Worm (Caenorhabditis elegans) whole organism, midembryonic: ENCODE results near the gene F10D7.4.
A peak's percentile ranks its signal among the peaks of the same experiment; 100 is the strongest.

Experiments
- T22C8.4 ChIP-seq: fragments of 200-800 bp; sonication (Bioruptor generic); IDR thresholded peaks from 2 replicates; pipeline ENCODE4 v1.3.6; 2022; ENCODE audit warnings: missing genetic modification characterization, missing compliant biosample characterization
- cog-1 ChIP-seq: sonication (generic microtip); optimal IDR thresholded peaks from 2 replicates; lab custom pipeline; 2016; ENCODE audit warnings: missing genetic modification characterization, missing compliant biosample characterization
- flt-1 ChIP-seq: fragments of 200-800 bp; sonication (Bioruptor generic); IDR thresholded peaks from 2 replicates; pipeline ENCODE4 v1.3.6; 2022; ENCODE audit warnings: missing genetic modification characterization, missing compliant biosample characterization
- klf-2 ChIP-seq: fragments of 200-800 bp; sonication (Bioruptor generic); conservative IDR thresholded peaks from 2 replicates; pipeline ENCODE4 v1.3.6; 2022; ENCODE audit warnings: missing genetic modification reagents, missing genetic modification characterization, missing compliant biosample characterization
- med-1 ChIP-seq: sonication (generic microtip); optimal IDR thresholded peaks from 2 replicates; lab custom pipeline; 2017; ENCODE audit warnings: missing genetic modification characterization, mild to moderate bottlenecking, missing compliant biosample characterization, antibody characterized with exemption, missing genetic modification reagents; ENCODE audit not compliant: insufficient read depth
- ref-1 ChIP-seq: fragments of 200-800 bp; sonication (Bioruptor generic); conservative IDR thresholded peaks from 2 replicates; pipeline ENCODE4 v1.3.6; 2022; ENCODE audit warnings: missing genetic modification reagents, missing genetic modification characterization, missing compliant biosample characterization
- tab-1 ChIP-seq: fragments of 200-800 bp; sonication (Bioruptor generic); IDR thresholded peaks from 2 replicates; pipeline ENCODE4 v1.3.6; 2022; ENCODE audit warnings: missing genetic modification characterization, missing compliant biosample characterization
- ztf-23 ChIP-seq: fragments of 200-800 bp; sonication (Bioruptor generic); IDR thresholded peaks from 2 replicates; pipeline ENCODE4 v1.3.6; 2022; ENCODE audit warnings: missing genetic modification reagents, missing genetic modification characterization, missing compliant biosample characterization
- ztf-29 ChIP-seq: fragments of 200-800 bp; sonication (Bioruptor generic); IDR thresholded peaks from 2 replicates; pipeline ENCODE4 v1.3.6; 2022; ENCODE audit warnings: missing genetic modification reagents, missing genetic modification characterization, missing compliant biosample characterization

Gene F10D7.4

ce11 chrX:17396456-17396855 lies 14.6 kb upstream of the F10D7.4 start, which contains the start of the genes vap-1 and F11C7.2:
Gene vap-1 (minus strand): TSS chrX:17396556.
Gene F11C7.2 (plus strand): TSS chrX:17396814.
- TF ChIP-seq ztf-23 (GFP tag; lab: Robert Waterston, UW) (no peak), tab-1 (no peak), ref-1 (GFP tag; lab: Robert Waterston, UW) (no peak), med-1 (GFP tag; lab: Kevin White, UChicago) (no peak), T22C8.4 (GFP tag; lab: Robert Waterston, UW) (no peak), flt-1 (GFP tag; lab: Robert Waterston, UW) (no peak), ztf-29 (GFP tag; lab: Robert Waterston, UW) (no peak), klf-2 (GFP tag; lab: Robert Waterston, UW) (no peak), cog-1 (tag; lab: Kevin White, UChicago) (no peak)

DNA sequence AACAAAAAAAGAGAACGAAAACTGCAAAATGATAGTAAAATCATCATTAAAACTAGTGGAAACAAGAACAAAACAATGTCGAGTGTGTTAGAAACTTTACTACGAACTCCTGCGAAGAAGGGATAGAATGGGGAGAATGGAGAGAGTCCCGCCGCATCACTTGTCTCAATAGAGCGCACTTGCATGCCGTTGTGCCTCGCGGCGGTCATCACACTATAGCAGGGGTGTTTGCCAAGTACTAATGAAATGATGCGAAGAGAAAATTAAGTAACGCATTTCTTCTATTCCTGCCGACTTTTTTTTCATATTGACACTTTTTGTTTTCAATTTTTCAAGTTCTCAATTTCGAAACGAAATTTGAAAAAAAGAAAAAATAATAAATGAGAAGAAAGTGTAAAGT lies 10.3 kb upstream of the F10D7.4 start:
- TF ChIP-seq cog-1 (tag; lab: Kevin White, UChicago) (peak; percentile 39), klf-2 (GFP tag; lab: Robert Waterston, UW) (no peak)

DNA sequence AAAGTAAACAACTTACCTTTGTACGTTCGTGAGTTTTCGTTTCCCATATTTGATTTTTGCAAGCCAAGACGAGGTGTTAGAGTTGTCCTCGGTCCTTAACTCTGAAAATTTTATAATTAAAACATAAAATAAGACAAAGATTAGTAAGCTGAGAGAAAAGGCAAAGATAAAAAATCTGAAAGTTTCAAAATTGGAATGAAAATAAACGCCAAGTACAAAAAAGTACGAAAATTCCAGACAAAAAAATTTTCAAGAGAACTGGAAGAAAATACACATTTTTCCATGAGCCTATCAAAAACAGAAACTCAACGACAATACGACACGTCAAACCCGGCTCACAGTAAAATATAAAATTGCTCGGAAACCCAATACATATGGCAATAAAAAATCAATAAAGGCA lies 9.6 kb upstream of the F10D7.4 start, which contains the start of gene F10D7.5:
Gene F10D7.5 (minus strand): TSS at position 101 of the 400 bp plus-strand sequence.
- TF ChIP-seq flt-1 (GFP tag; lab: Robert Waterston, UW) (no peak), med-1 (GFP tag; lab: Kevin White, UChicago) (no peak), ref-1 (GFP tag; lab: Robert Waterston, UW) (no peak), cog-1 (tag; lab: Kevin White, UChicago) (no peak), ztf-29 (GFP tag; lab: Robert Waterston, UW) (no peak)

DNA sequence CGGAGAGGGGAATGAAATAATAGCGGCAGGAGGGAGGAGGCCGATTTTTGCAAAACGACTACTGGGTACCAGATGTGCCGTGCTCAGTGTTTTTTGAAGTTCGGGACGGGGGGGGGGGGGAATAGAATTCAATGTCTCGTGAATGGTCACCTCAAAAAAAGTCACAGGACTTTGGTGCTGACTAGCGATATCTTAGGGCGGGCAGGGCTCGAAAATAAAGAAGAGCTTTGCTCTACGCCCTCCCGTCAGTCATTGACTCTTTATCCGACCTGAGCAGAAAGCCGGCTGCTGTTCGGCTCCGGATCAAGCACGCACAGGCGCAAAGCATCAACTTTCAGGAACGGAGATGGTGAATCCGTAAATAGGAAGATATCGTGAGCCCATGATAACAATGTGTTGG lies 8.7 kb upstream of the F10D7.4 start:
- TF ChIP-seq tab-1 (no peak), ref-1 (GFP tag; lab: Robert Waterston, UW) (no peak), flt-1 (GFP tag; lab: Robert Waterston, UW) (no peak), T22C8.4 (GFP tag; lab: Robert Waterston, UW) (no peak)

ce11 chrX:17386130-17386529 lies 4.3 kb upstream of the F10D7.4 start:
- TF ChIP-seq cog-1 (tag; lab: Kevin White, UChicago) (no peak), flt-1 (GFP tag; lab: Robert Waterston, UW) (no peak), tab-1 (no peak), klf-2 (GFP tag; lab: Robert Waterston, UW) (no peak), ztf-23 (GFP tag; lab: Robert Waterston, UW) (no peak), med-1 (GFP tag; lab: Kevin White, UChicago) (no peak), T22C8.4 (GFP tag; lab: Robert Waterston, UW) (no peak), ztf-29 (GFP tag; lab: Robert Waterston, UW) (no peak), ref-1 (GFP tag; lab: Robert Waterston, UW) (no peak)

- no peak for TF ChIP-seq ref-1 (GFP tag; lab: Robert Waterston, UW)
- no peak for TF ChIP-seq ztf-23 (GFP tag; lab: Robert Waterston, UW)
- no peak for TF ChIP-seq flt-1 (GFP tag; lab: Robert Waterston, UW)
- no peak for TF ChIP-seq ztf-29 (GFP tag; lab: Robert Waterston, UW)
- TF ChIP-seq klf-2 (GFP tag; lab: Robert Waterston, UW) = no peak
- no peak for TF ChIP-seq tab-1
- no peak for TF ChIP-seq cog-1 (tag; lab: Kevin White, UChicago)
- no peak for TF ChIP-seq T22C8.4 (GFP tag; lab: Robert Waterston, UW)
- TF ChIP-seq med-1 (GFP tag; lab: Kevin White, UChicago) = no peak
Measured at ce11 chrX:17385102-17385501, 3.2 kb upstream of the F10D7.4 start.

DNA sequence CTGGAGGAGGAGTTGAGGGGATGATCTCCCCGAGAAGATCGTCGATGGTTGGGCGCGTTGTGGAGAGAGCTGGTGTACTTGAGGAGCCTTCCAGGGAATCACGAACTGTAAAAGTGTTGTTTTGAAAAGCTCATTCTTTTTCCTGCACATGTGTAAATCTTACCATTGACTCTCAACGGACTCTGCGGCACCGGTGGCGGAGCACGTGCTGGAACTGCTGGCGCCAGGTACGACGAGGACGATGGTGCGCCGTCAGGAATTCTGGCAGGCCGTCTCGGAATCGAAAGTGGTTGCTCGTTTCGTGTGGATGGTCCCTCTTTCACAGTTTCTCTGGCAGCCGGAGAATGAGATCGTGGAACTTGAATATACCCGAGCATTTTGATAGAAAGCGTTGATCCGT lies 2.5 kb upstream of the F10D7.4 start:
- TF ChIP-seq med-1 (GFP tag; lab: Kevin White, UChicago) (no peak), flt-1 (GFP tag; lab: Robert Waterston, UW) (no peak), klf-2 (GFP tag; lab: Robert Waterston, UW) (no peak), ref-1 (GFP tag; lab: Robert Waterston, UW) (no peak), ztf-29 (GFP tag; lab: Robert Waterston, UW) (no peak), T22C8.4 (GFP tag; lab: Robert Waterston, UW) (no peak), tab-1 (no peak), ztf-23 (GFP tag; lab: Robert Waterston, UW) (no peak), cog-1 (tag; lab: Kevin White, UChicago) (no peak)

DNA sequence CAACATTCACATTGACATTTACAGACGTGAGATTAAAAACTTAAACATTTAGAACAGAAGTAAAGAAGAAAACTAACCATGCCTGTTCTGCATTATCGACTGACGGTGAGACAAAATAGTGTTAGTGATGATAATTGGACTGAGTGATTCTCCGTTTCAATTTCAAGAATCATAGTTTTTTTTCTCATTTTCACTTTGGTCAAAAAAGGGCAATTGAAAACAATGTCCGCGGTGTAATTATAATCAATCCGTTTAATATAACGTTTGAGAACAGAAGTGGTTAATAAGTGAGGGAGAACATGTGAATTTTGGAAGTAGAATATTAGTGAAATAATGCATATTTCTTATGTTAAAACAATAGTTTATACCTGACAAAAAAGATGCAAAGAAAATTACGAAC lies 2.2 kb downstream of the F10D7.4 start, which contains the start of gene F10D7.10:
Gene F10D7.10 (minus strand): TSS at position 101 of the 400 bp plus-strand sequence.
- TF ChIP-seq T22C8.4 (GFP tag; lab: Robert Waterston, UW) = no peak
- no peak for TF ChIP-seq ztf-23 (GFP tag; lab: Robert Waterston, UW)
- TF ChIP-seq cog-1 (tag; lab: Kevin White, UChicago) = no peak
- no peak for TF ChIP-seq klf-2 (GFP tag; lab: Robert Waterston, UW)
- TF ChIP-seq med-1 (GFP tag; lab: Kevin White, UChicago) = no peak
- TF ChIP-seq flt-1 (GFP tag; lab: Robert Waterston, UW) = no peak
- no peak for TF ChIP-seq tab-1
- no peak for TF ChIP-seq ztf-29 (GFP tag; lab: Robert Waterston, UW)
- TF ChIP-seq ref-1 (GFP tag; lab: Robert Waterston, UW) = no peak

ce11 chrX:17378996-17379395 lies 2.9 kb downstream of the F10D7.4 start:
- TF ChIP-seq flt-1 (GFP tag; lab: Robert Waterston, UW) (no peak), med-1 (GFP tag; lab: Kevin White, UChicago) (no peak), T22C8.4 (GFP tag; lab: Robert Waterston, UW) (no peak), ztf-29 (GFP tag; lab: Robert Waterston, UW) (no peak), cog-1 (tag; lab: Kevin White, UChicago) (no peak), ztf-23 (GFP tag; lab: Robert Waterston, UW) (no peak), tab-1 (no peak)

DNA sequence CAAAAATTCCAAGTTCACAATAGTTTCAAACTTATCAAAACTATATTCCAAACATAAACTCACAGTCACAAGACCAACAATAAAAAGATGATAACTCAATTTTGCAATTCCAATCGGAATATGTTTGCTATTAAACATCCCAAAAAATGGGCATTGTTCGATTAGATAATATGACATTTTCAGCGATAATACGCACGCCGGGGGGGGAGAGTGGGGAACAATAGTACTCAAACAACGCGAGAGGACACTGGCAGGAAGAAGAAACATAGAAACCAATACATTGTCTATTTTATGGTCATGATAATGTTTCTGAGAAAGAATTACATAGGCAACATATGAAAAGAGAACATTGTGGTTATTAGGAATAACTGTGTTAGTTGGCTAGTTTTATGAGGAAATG lies 6.0 kb downstream of the F10D7.4 start:
- TF ChIP-seq ztf-29 (GFP tag; lab: Robert Waterston, UW) (no peak), med-1 (GFP tag; lab: Kevin White, UChicago) (no peak), ref-1 (GFP tag; lab: Robert Waterston, UW) (no peak)
